Comparison of ENCODE assay signal across 2 worm cellular contexts in the genomic region with DNA sequence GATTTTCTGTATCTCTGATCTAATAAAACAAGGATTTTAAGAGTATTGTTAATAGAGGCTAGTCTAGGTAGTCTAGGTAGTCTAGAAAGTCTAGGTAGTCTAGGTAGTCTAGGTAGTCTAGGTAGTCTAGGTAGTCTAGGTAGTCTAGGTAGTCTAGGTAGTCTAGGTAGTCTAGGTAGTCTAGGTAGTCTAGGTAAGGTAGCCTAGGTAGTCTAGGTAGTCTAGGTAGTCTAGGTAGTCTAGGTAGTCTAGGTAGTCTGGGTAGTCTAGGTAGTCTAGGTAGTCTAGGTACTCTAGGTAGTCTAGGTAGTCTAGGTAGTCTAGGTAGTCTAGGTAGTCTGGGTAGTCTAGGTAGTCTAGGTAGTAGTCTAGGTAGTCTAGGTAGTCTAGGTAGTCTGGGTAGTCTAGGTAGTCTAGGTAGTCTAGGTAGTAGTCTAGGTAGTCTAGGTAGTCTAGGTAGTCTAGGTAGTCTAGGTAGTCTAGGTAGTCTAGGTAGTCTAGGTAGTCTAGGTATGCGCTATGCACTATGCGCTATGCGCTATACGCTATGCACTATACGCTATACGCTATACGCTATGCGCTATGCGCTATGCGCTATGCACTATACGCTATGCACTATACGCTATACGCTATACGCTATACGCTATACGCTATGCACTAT.
A peak's percentile ranks its signal among the peaks of the same experiment; 100 is the strongest.
TF ChIP-seq lines count a peak whose summit lies in the region.

No protein-coding gene starts in this region.

TF ChIP-seq in whole organism, L1 larva, 84 proteins besides CTCF, POLR2A, EP300 and RAD21 (continued from another document):
- peak; percentile 58 for TF ChIP-seq ceh-63 (GFP tag; optimal IDR thresholded peaks at IDR 0.05; lab: Kevin White, UChicago)

TF ChIP-seq in whole organism, late embryonic, 69 proteins besides CTCF, POLR2A, EP300 and RAD21 (continued from another document):
- TF ChIP-seq madf-2 (tag; optimal IDR thresholded peaks at IDR 0.05; lab: Kevin White, UChicago), result peak; percentile 82
- peak; percentile 13 for TF ChIP-seq ceh-34 (tag; optimal IDR thresholded peaks at IDR 0.05; lab: Kevin White, UChicago)
- peak; percentile 69 for TF ChIP-seq pat-9 (tag; optimal IDR thresholded peaks at IDR 0.05; lab: Kevin White, UChicago)
- peak; percentile 63 for TF ChIP-seq syd-9 (tag; optimal IDR thresholded peaks at IDR 0.05; lab: Kevin White, UChicago)
- peak; percentile 60 for TF ChIP-seq gmeb-2 (tag; optimal IDR thresholded peaks at IDR 0.05; lab: Kevin White, UChicago)
- TF ChIP-seq che-1 (tag; optimal IDR thresholded peaks at IDR 0.05; lab: Kevin White, UChicago), result peak; percentile 68
- TF ChIP-seq tbx-2 (tag; optimal IDR thresholded peaks at IDR 0.05; lab: Kevin White, UChicago), result peak; percentile 65
- peak; percentile 68 for TF ChIP-seq unc-42 (tag; optimal IDR thresholded peaks at IDR 0.05; lab: Kevin White, UChicago)
- TF ChIP-seq npax-4 (tag; optimal IDR thresholded peaks at IDR 0.05; lab: Kevin White, UChicago), result peak; percentile 21
- peak; percentile 80 for TF ChIP-seq C38D4.7 (GFP tag; optimal IDR thresholded peaks at IDR 0.05; lab: Kevin White, UChicago)
- peak; percentile 99 for TF ChIP-seq mec-3 (tag; optimal IDR thresholded peaks at IDR 0.05; lab: Kevin White, UChicago; ENCODE audit: borderline replicate concordance)
- TF ChIP-seq F13H6.1 (tag; optimal IDR thresholded peaks at IDR 0.05; lab: Kevin White, UChicago), result peak; percentile 34
- TF ChIP-seq ceh-6 (GFP tag; optimal IDR thresholded peaks at IDR 0.05; lab: Kevin White, UChicago), result peak; percentile 70
- peak; percentile 38 for TF ChIP-seq ceh-48 (tag; optimal IDR thresholded peaks at IDR 0.05; lab: Kevin White, UChicago)
- TF ChIP-seq pqm-1 (tag; optimal IDR thresholded peaks at IDR 0.05; lab: Kevin White, UChicago), result peak; percentile 86
- TF ChIP-seq pag-3 (tag; optimal IDR thresholded peaks at IDR 0.05; lab: Kevin White, UChicago; ENCODE audit: borderline replicate concordance), result peak; percentile 87
- TF ChIP-seq fax-1 (tag; optimal IDR thresholded peaks at IDR 0.05; lab: Kevin White, UChicago), result peak; percentile 38
